Worm (Caenorhabditis elegans) whole organism, mixed stage, embryonic: Measurements from ENCODE around the gene T16A1.2.

Experiments used
- ces-1 ChIP-seq: fragments of 150-350 bp; optimal IDR thresholded peaks from 2 replicates; lab custom pipeline; 2014; ENCODE audit warnings: missing biosample characterization, missing genetic modification reagents, missing genetic modification characterization
- elt-1 ChIP-seq: sonication (generic microtip); optimal IDR thresholded peaks from 2 replicates; lab custom pipeline; 2017; ENCODE audit warnings: missing genetic modification characterization, mild to moderate bottlenecking, missing compliant biosample characterization, antibody characterized with exemption, moderate library complexity, borderline replicate concordance; ENCODE audit not compliant: insufficient read depth
- elt-3 ChIP-seq: fragments of 150-350 bp; optimal IDR thresholded peaks from 2 replicates; lab custom pipeline; 2014; ENCODE audit warnings: missing biosample characterization, missing genetic modification characterization
- flh-1 ChIP-seq: fragments of 200-800 bp; sonication (Bioruptor generic); optimal IDR thresholded peaks from 2 replicates; lab custom pipeline; 2018; ENCODE audit warnings: mild to moderate bottlenecking, missing genetic modification characterization, moderate library complexity, missing compliant biosample characterization
- lin-13 ChIP-seq: fragments of 150-350 bp; optimal IDR thresholded peaks from 2 replicates; lab custom pipeline; 2014; ENCODE audit warnings: missing biosample characterization, missing genetic modification characterization
- nhr-237 ChIP-seq: fragments of 150-350 bp; optimal IDR thresholded peaks from 2 replicates; lab custom pipeline; 2014; ENCODE audit warnings: missing biosample characterization, missing genetic modification characterization
- nhr-76 ChIP-seq: sonication (generic microtip); optimal IDR thresholded peaks from 2 replicates; lab custom pipeline; 2017; ENCODE audit warnings: missing biosample characterization, missing genetic modification characterization
- pha-4 ChIP-seq: fragments of 150-350 bp; optimal IDR thresholded peaks from 2 replicates; lab custom pipeline; 2018; ENCODE audit warnings: missing biosample characterization, missing genetic modification reagents, missing genetic modification characterization
- snpc-4 ChIP-seq: fragments of 150-350 bp; optimal IDR thresholded peaks from 2 replicates; lab custom pipeline; 2014; ENCODE audit warnings: missing biosample characterization, missing genetic modification characterization
- tbx-8 ChIP-seq: fragments of 200-800 bp; sonication (Bioruptor generic); optimal IDR thresholded peaks from 2 replicates; lab custom pipeline; 2018; ENCODE audit warnings: mild to moderate bottlenecking, missing genetic modification characterization, moderate library complexity, missing compliant biosample characterization
- unc-39 ChIP-seq: fragments of 150-350 bp; optimal IDR thresholded peaks from 2 replicates; lab custom pipeline; 2014; ENCODE audit warnings: missing biosample characterization, missing genetic modification characterization
- ztf-11 ChIP-seq: fragments of 150-350 bp; optimal IDR thresholded peaks from 2 replicates; lab custom pipeline; 2014; ENCODE audit warnings: missing biosample characterization, missing genetic modification characterization

DNA sequence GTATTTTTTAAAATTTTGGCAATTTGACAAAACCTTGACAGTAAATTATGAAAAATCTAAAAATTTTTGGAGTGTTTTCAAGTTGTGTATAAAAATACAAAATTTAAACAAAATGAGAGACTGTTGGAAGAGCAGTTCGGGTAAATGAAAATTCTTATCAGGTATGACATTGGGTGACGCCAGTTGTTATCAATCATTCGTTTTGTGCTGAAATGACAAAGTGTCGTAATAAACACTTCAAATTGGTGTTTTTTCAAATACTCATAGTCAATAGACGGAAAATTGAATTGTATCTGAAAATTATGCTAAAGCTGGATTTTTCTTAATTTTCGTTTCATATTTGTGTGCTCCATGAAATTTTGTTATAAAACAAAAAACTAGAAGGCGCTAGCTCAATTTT is 27.4 kb downstream of the T16A1.2 start:
- no peak for TF ChIP-seq nhr-237 (tag; lab: Kevin White, UChicago)
- no peak for TF ChIP-seq elt-1 (tag; lab: Kevin White, UChicago)
- no peak for TF ChIP-seq lin-13 (tag; lab: Kevin White, UChicago)
- no peak for TF ChIP-seq unc-39
- no peak for TF ChIP-seq ces-1
- no peak for TF ChIP-seq nhr-76 (tag; lab: Kevin White, UChicago)
- no peak for TF ChIP-seq elt-3
- TF ChIP-seq flh-1 = no peak
- no peak for TF ChIP-seq pha-4 (tag; lab: Kevin White, UChicago)
- TF ChIP-seq tbx-8 = no peak
- no peak for TF ChIP-seq snpc-4 (tag; lab: Kevin White, UChicago)
- no peak for TF ChIP-seq ztf-11
